Worm (Caenorhabditis elegans): ENCODE measurements around the gene dhhc-4.

dhhc-4 gene

DNA sequence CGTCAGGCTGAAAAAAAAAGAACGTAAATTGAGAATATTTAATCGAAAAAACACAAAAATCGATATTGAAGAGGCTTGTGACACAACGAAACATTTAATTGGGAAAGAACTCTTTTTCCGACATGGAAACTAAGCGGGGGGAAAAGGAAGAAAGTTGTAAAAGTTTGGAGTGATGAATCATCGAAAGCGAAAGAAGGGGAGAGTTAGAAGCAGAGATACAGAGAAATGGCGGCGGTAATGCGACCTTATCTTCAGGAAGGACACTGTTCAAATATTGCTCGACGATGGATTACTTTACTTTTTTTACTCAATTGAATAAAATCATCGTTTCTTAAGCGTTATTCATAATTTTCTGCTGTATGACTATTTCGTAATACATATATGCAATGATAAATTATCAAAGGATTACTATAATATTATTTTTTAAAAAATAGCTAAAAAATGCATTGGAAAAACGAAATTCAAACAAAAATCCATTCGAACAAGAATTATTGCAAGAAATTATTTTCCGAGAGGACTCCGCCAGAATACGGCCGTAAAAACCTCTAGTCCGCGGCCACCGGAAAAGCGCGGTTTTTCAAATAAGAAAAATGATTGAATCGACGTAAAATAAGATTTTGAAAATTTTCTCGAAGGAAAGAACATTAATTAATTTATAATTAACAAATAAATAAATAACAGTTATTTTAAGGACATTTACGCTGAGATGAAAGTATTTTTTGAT is at the start of gene dhhc-4:
Gene dhhc-4 (minus strand): TSS at position 13 of the 724 bp plus-strand sequence.
- TF ChIP-seq W03F9.2 (tag; optimal IDR thresholded peaks at IDR 0.05) (peak; percentile 65), dao-5 (tag; optimal IDR thresholded peaks at IDR 0.05) (no peak), him-1 (tag; optimal IDR thresholded peaks at IDR 0.05) (no peak)

DNA sequence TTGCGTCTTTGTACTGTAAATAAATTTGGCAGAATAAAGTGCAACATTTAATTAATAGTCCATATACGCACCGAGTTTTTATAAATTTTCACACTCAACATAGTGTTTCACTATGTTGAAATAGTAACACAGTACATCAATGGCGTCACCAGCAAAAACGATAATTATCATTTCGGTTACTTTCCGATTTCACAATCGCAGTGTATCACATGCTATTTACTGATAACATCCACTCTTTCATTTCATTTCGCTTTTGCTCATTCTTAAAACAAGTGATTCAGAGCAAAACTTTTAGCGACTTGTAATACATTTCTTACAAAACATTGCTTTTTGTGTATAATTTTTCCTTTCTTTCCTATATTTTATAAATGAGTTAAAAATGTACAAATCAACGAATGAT is 46.1 kb upstream of the dhhc-4 start, which contains the start of gene cbp-3:
Gene cbp-3 (plus strand): TSS at position 272 of the 400 bp plus-strand sequence.
- no peak for TF ChIP-seq dao-5 (tag; optimal IDR thresholded peaks at IDR 0.05)
- no peak for TF ChIP-seq him-1 (tag; optimal IDR thresholded peaks at IDR 0.05)
- TF ChIP-seq W03F9.2 (tag; optimal IDR thresholded peaks at IDR 0.05), result no peak

DNA sequence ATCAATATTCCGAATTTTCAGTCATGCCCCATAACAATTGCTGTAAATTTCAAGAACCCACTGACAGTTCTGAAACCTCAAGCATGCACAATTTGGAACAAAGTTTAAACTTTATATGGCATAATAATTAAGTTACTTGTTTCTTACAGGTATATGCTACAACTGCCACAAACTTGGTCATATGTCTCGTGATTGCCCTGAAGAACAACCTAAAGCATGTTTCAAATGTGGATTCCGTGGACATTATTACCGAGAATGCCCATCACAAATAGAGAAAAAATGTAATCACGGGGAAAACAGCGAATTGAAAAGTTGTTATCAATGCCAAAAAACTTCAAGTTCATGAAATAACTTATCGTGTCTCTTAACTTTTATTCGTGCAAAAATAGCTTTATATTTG is 45.4 kb upstream of the dhhc-4 start:
- no peak for TF ChIP-seq W03F9.2 (tag; optimal IDR thresholded peaks at IDR 0.05)
- no peak for TF ChIP-seq dao-5 (tag; optimal IDR thresholded peaks at IDR 0.05)
- TF ChIP-seq him-1 (tag; optimal IDR thresholded peaks at IDR 0.05), result no peak

DNA sequence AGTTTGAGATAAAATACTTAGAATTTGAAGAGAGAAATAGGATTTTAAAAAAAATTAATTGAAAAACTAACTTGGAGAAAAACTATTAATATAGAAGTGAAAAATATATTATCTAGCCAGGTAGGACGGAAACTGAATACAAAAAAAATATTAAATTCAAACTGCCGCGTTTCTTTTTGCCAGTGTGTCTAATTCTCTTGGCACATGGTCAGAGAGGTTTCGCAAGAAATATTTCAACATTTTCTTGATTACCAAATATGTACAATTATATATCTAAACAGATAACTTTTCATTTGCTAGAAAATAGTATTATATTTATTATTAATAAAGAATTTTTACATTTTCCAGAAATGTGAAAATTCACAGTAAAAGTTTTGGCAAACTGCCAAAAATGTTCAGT is 44.9 kb upstream of the dhhc-4 start:
- no peak for TF ChIP-seq W03F9.2 (tag; optimal IDR thresholded peaks at IDR 0.05)
- TF ChIP-seq him-1 (tag; optimal IDR thresholded peaks at IDR 0.05), result no peak
- TF ChIP-seq dao-5 (tag; optimal IDR thresholded peaks at IDR 0.05), result no peak

DNA sequence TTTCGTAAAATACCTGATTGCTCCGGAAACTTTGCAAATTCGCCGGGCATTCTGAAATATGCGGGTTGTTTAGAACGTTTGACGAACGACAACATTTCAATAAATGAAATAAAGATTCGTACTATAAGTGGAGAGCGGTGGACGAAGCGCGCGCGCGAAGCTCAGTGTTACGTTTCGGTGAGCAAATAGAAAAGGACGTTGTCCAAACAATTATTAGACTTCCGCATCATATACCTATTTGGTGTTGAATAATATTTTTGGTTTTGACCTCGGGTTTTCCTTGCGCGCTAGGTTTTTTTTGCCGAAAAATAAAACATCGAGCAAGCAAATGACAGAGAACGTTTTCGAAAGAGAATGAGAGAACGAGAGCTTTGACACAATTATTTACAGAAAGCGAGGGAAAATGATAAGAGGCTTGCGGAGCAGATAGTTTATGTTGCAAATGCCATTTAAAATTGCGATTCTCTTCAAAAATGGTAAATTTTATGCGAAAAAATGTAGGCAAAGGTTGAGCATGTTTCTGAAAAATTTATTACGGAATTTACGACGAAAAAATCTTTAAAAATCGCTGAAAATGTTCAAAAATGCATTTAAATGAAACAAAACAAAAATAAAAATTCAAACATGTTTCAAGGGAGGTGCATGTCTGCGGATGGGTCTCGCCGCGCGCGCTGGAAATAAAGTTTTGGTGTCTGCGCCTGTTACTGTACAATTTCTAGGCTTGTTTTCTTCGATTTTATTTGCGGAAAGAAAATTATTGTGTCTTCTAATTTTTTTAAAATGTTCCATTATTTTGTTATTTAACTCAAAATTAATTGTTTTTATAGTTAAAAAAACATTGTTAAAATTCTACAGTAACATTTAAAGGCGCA is 43.3 kb upstream of the dhhc-4 start, which contains the start of the genes cyld-1 and F40F12.9:
Gene cyld-1 (minus strand): TSS at position 51 of the 872 bp plus-strand sequence.
Gene F40F12.9 (plus strand): TSS at position 721 of the 872 bp plus-strand sequence.
- no peak for TF ChIP-seq dao-5 (tag; optimal IDR thresholded peaks at IDR 0.05)
- peak; percentile 17 for TF ChIP-seq W03F9.2 (tag; optimal IDR thresholded peaks at IDR 0.05)

DNA sequence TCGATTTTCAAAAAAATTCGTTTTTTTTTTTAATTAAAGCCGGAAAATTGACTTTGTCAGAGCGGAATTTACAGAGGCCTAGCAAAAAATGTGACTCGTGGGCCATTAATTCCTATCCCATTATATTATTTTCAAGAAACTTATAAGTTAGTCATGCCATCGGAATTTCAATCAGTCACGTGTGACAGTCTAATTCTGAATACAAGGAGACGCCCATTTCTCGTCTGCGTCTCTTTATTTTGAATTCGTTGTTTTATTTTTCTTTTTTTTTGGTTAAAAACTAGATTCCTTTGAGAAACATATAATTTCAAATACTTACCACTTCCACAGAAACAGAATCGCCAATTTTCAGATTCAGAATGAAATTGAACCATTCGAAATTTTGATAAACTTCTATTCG is 41.2 kb upstream of the dhhc-4 start:
- no peak for TF ChIP-seq W03F9.2 (tag; optimal IDR thresholded peaks at IDR 0.05)
- no peak for TF ChIP-seq dao-5 (tag; optimal IDR thresholded peaks at IDR 0.05)
- no peak for TF ChIP-seq him-1 (tag; optimal IDR thresholded peaks at IDR 0.05)

DNA sequence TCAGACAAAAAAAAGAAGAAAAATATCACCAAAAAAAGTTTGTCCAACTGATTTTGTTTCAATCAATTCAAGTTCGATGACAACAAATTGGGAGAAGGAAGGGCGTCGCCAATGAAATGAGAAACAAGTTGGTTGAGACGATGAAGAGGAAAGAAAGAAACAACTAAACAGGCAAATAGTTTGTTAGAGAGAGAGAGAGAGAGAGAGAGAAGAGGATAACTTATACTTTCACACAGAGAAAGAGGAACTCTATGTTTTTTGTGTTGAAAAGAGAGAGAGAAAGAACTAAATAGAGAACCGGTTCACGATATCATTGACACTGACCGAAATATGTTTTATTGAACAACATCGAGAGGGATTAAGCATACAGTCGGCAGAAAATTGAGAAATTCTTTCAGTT is 40.0 kb upstream of the dhhc-4 start:
- TF ChIP-seq W03F9.2 (tag; optimal IDR thresholded peaks at IDR 0.05), result no peak
- TF ChIP-seq dao-5 (tag; optimal IDR thresholded peaks at IDR 0.05), result no peak
- no peak for TF ChIP-seq him-1 (tag; optimal IDR thresholded peaks at IDR 0.05)

DNA sequence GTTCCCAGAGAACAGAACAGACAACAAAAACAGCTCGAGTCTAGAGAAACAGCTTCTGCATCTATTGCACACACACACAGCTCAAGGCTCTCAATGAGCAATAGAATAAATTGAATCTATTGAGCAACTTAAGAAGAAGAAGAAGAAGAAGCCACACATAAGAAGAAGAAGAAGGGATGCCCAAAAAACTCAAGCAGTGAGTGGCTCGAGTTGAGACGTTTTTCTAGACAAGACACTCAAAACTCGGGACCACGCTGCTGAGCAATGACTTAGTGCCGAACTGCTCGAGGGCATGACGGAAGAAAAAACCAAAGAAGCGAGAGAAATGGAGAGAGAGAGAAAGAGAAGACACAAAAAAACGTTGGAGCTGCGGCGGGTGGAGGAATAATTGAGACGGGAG is 37.7 kb upstream of the dhhc-4 start:
- TF ChIP-seq W03F9.2 (tag; optimal IDR thresholded peaks at IDR 0.05) (no peak), him-1 (tag; optimal IDR thresholded peaks at IDR 0.05) (peak; percentile 37)

DNA sequence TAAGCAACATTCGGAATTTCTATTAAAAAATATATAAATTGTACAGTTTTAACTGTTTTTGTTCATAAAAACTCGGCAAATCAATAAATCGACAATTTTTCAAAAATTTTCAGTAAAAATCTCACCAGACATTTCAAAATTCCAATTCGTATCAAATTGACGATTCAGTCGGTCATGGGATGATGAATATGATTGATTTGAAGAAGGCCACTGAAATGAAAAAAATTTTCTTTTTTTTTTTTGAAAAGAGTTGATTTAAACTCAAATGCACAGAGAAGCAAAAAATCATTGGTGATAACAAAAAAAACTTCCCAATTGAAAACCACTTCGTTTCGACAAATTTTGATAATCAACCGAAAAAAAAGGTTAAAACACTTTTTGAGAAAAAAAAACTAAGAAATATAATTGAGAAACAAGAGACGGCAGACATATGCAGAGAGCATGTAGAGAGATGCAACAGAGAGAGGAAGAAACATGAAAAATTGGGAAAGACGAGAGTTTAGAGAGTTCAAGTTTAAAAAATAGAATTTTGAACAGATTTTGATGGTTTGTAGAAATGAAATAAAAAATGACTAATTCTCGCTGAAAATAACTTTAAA is 36.2 kb upstream of the dhhc-4 start:
- TF ChIP-seq W03F9.2 (tag; optimal IDR thresholded peaks at IDR 0.05) (no peak), dao-5 (tag; optimal IDR thresholded peaks at IDR 0.05) (no peak), him-1 (tag; optimal IDR thresholded peaks at IDR 0.05) (no peak)

DNA sequence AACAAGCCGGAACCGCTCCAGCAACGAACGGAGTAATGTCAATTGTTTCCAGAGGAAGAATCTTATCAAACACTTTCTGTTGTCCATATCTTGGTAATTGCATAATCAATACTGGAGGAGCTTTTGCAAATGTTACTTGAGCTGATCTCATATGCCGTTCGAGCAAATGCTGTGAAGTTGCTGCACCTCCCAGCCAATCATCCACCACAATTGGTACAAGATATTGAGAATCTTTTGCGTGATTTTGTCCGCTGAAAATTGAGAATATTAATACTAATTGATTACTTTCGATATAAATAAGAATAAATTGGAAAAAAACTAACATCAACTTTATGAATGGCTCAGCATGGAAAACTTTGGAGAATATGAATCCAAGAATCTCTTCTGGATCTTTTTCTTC is 32.1 kb upstream of the dhhc-4 start:
- TF ChIP-seq him-1 (tag; optimal IDR thresholded peaks at IDR 0.05) (no peak), W03F9.2 (tag; optimal IDR thresholded peaks at IDR 0.05) (no peak), dao-5 (tag; optimal IDR thresholded peaks at IDR 0.05) (no peak)

DNA sequence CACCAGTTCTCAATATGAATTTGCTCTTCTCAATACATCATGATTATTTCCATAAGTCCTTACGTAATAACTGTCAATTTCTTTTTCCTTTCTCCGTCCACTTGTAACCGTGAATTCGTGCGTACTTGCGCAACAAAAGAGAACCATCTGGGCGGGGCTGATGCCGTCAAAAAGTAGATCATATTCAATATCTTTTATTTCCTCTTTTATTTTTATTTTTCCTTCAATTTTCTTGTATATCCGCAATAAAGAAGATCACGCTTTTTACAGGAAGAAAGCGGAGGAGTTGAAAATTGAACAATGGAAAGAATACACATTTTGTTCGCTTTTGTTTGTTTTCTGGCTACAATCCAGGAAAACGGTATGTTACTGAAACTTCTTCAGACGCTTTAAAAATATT is 25.3 kb upstream of the dhhc-4 start, which contains the start of gene mam-7:
Gene mam-7 (plus strand): TSS at position 301 of the 400 bp plus-strand sequence.
- no peak for TF ChIP-seq W03F9.2 (tag; optimal IDR thresholded peaks at IDR 0.05)
- no peak for TF ChIP-seq dao-5 (tag; optimal IDR thresholded peaks at IDR 0.05)
- TF ChIP-seq him-1 (tag; optimal IDR thresholded peaks at IDR 0.05), result no peak

DNA sequence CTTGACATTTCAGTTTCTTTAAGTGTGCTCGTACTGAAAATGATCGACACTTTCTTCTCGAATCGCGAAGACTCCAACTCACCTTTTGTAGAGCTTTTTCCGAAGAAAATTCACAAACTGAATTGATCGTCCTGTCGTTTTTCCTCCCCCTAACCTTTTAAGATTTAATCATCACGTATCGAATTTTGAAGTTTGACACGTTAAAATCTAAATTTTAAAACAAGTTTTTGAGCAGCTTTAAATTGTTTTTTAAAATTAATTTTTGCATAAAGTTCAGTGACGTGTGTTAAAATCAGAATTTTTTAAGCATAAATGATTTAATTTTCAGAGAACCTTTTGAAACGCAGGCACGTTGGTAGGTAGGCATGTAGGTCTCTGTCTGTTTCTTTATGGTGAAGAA is 23.7 kb upstream of the dhhc-4 start, which contains the start of gene alg-4:
Gene alg-4 (minus strand): TSS at position 101 of the 400 bp plus-strand sequence.
- TF ChIP-seq W03F9.2 (tag; optimal IDR thresholded peaks at IDR 0.05), result no peak

DNA sequence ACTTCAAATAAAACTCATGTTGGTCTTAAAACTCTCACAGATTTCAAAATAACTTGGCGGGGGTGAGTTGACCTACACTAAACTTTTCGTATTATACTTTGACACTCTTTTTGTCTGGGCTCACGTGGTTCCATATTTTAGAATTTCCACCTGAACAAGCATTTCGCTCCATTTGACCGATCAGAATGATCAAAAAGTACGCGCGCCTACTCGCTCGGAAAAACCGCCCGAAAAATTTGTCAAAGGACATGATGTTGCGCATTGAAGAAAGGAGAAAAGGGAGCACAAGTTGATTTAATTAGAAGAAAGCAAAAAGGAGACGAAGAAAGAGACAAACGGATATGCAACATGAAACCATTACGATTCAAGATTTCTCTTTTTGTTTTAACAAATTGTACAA is 18.7 kb upstream of the dhhc-4 start:
- TF ChIP-seq dao-5 (tag; optimal IDR thresholded peaks at IDR 0.05) (no peak), W03F9.2 (tag; optimal IDR thresholded peaks at IDR 0.05) (no peak), him-1 (tag; optimal IDR thresholded peaks at IDR 0.05) (no peak)

DNA sequence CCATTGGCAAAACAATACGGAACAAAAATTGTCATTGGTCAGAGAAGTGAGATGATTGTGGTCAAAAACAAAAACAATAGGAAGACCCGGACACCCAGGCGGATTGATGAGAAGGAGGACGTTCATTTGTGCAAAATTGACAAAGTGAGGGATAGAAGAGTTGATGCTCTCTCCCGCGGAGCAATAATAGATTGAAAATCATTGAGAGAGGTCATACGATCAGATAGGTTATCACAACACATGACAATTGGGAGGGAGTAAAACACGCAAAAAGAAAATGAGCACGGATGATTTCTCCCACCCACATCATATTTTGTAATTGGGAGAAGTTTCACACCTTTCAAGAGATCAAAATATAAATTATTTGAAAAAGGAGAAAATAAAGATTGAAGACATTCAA is 18.0 kb upstream of the dhhc-4 start:
- TF ChIP-seq dao-5 (tag; optimal IDR thresholded peaks at IDR 0.05) (no peak), him-1 (tag; optimal IDR thresholded peaks at IDR 0.05) (no peak), W03F9.2 (tag; optimal IDR thresholded peaks at IDR 0.05) (no peak)
